Worm (Caenorhabditis elegans): ENCODE data around the gene srg-30.

srg-30 gene

ce11 chrV:6709050-6709683 lies 9.0 kb downstream of the srg-30 start, which contains the start of gene dlst-1 (continued):
- peak; percentile 8 for TF ChIP-seq somi-1 (GFP tag; optimal IDR thresholded peaks at IDR 0.05)
- TF ChIP-seq ama-1 (optimal IDR thresholded peaks at IDR 0.05): no peak
- TF ChIP-seq ama-1 (GFP tag; optimal IDR thresholded peaks at IDR 0.05): no peak
- TF ChIP-seq zfh-2 (GFP tag; conservative IDR thresholded peaks at IDR 0.05): peak; percentile 57; the same call in 1 of the 2 replicates
- TF ChIP-seq bed-2 (GFP tag; IDR thresholded peaks at IDR 0.05): no peak
- TF ChIP-seq die-1 (tag; optimal IDR thresholded peaks at IDR 0.05): no peak
- peak; percentile 3 for TF ChIP-seq snpc-4 (GFP tag; optimal IDR thresholded peaks at IDR 0.05)
- TF ChIP-seq snpc-4 (tag; optimal IDR thresholded peaks at IDR 0.05): peak in 2 of 4 experiments; percentile 45 to 50
- no peak for TF ChIP-seq lin-26 (GFP tag; IDR thresholded peaks at IDR 0.05)
- no peak for TF ChIP-seq B0019.2 (GFP tag; conservative IDR thresholded peaks at IDR 0.05)
- TF ChIP-seq nhr-179 (tag; optimal IDR thresholded peaks at IDR 0.05): no peak
- TF ChIP-seq sdz-38 (tag; optimal IDR thresholded peaks at IDR 0.05): no peak
- TF ChIP-seq pbrm-1 (GFP tag; IDR thresholded peaks at IDR 0.05): peak; percentile 39; the same call in 1 of the 2 replicates
- no peak for TF ChIP-seq C17E4.6 (GFP tag; IDR thresholded peaks at IDR 0.05)
- no peak for TF ChIP-seq lin-35 (GFP tag; optimal IDR thresholded peaks at IDR 0.05)
- no peak for TF ChIP-seq F49E8.2 (tag; optimal IDR thresholded peaks at IDR 0.05; ENCODE audit: insufficient read depth)
- peak; percentile 72; the same call in 1 of the 2 replicates for TF ChIP-seq B0336.3 (GFP tag; IDR thresholded peaks at IDR 0.05)
- TF ChIP-seq tbx-9 (tag; optimal IDR thresholded peaks at IDR 0.05; ENCODE audit: borderline replicate concordance): no peak
- TF ChIP-seq attf-5 (GFP tag; optimal IDR thresholded peaks at IDR 0.05): peak; percentile 62
- TF ChIP-seq hlh-12 (tag; optimal IDR thresholded peaks at IDR 0.05): no peak
- TF ChIP-seq egl-44 (GFP tag; IDR thresholded peaks at IDR 0.05): no peak
- no peak for TF ChIP-seq lir-1 (GFP tag; conservative IDR thresholded peaks at IDR 0.05)
- no peak for TF ChIP-seq gei-17 (GFP tag; optimal IDR thresholded peaks at IDR 0.05)
- no peak for TF ChIP-seq nfya-2 (GFP tag; IDR thresholded peaks at IDR 0.05)
- peak; percentile 65 for TF ChIP-seq dox-1 (GFP tag; IDR thresholded peaks at IDR 0.05)
- peak; percentile 48 for TF ChIP-seq lsl-1 (GFP tag; optimal IDR thresholded peaks at IDR 0.05)
- TF ChIP-seq ztf-26 (tag; optimal IDR thresholded peaks at IDR 0.05): peak; percentile 57
- TF ChIP-seq mes-4 (tag; optimal IDR thresholded peaks at IDR 0.05): no peak
- no peak for TF ChIP-seq ztf-28 (GFP tag; IDR thresholded peaks at IDR 0.05)
- no peak for TF ChIP-seq ztf-25 (GFP tag; IDR thresholded peaks at IDR 0.05)
- TF ChIP-seq attf-6 (GFP tag; IDR thresholded peaks at IDR 0.05): no peak
- peak; percentile 25 for TF ChIP-seq efl-1 (GFP tag; optimal IDR thresholded peaks at IDR 0.05)
- TF ChIP-seq hrde-1 (tag; optimal IDR thresholded peaks at IDR 0.05; ENCODE audit: borderline replicate concordance): no peak
- TF ChIP-seq athp-1 (tag; optimal IDR thresholded peaks at IDR 0.05): no peak
- peak; percentile 36 for TF ChIP-seq tbp1 (GFP tag; optimal IDR thresholded peaks at IDR 0.05)
- TF ChIP-seq mcd-1 (GFP tag; IDR thresholded peaks at IDR 0.05): peak; percentile 51
- TF ChIP-seq zim-3 (tag; optimal IDR thresholded peaks at IDR 0.05): peak; percentile 43

DNA sequence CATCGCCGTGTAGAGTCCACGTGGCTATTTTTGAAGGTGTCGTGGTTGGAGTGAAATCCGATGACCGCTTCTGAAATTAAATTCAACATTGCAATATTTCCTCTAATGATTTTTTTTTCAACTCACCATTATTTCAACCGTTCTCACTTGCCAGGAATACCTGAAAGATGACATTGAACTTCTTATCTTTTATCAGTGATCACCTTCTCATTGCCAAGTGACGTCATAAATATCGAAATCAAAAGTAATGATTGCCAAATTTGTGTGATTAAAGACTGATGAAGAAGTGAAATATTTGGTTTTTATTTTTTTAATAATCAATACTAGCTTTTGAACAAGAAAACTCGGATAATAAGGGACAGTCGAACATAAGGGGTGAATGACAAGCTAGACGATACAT lies 11.4 kb downstream of the srg-30 start, which contains the start of gene W02F12.4:
TSS of gene W02F12.4 (minus strand) at position 164 of the 400 bp plus-strand sequence.
- TF ChIP-seq nfya-1 (tag; optimal IDR thresholded peaks at IDR 0.05; ENCODE audit: borderline replicate concordance, insufficient read depth) (no peak), F39B2.1 (GFP tag; IDR thresholded peaks at IDR 0.05) (no peak), ztf-26 (tag; optimal IDR thresholded peaks at IDR 0.05) (peak; percentile 33), tbp1 (GFP tag; optimal IDR thresholded peaks at IDR 0.05) (peak; percentile 20), aptf-3 (GFP tag; IDR thresholded peaks at IDR 0.05) (no peak), unc-62 (GFP tag; optimal IDR thresholded peaks at IDR 0.05) (no peak), sptf-2 (GFP tag; optimal IDR thresholded peaks at IDR 0.05) (no peak), egl-44 (GFP tag; IDR thresholded peaks at IDR 0.05) (no peak), nhr-179 (tag; optimal IDR thresholded peaks at IDR 0.05) (no peak), attf-5 (GFP tag; optimal IDR thresholded peaks at IDR 0.05) (no peak), nhr-80 (tag; optimal IDR thresholded peaks at IDR 0.05) (peak; percentile 69), atf-7 (tag; optimal IDR thresholded peaks at IDR 0.05) (peak; percentile 90), lin-40 (tag; optimal IDR thresholded peaks at IDR 0.05) (peak; percentile 34), xnd-1 (tag; optimal IDR thresholded peaks at IDR 0.05) (no peak), Y53G8AR.9 (GFP tag; conservative IDR thresholded peaks at IDR 0.05) (peak; percentile 56; the same call in 1 of the 2 replicates), cebp-1 (GFP tag; IDR thresholded peaks at IDR 0.05) (no peak), cebp-1 (tag; optimal IDR thresholded peaks at IDR 0.05) (peak; percentile 38)
